Fruit fly (Drosophila melanogaster) whole organism, embryonic: ENCODE results near the gene CG7432.

Source experiments
- Adf1 ChIP-seq: fragments of 200-800 bp; sonication (Bioruptor generic); IDR thresholded peaks from 2 replicates; pipeline ENCODE4 v1.3.6; 2022; ENCODE audit warnings: missing biosample characterization, missing genetic modification characterization
- Atf-2 ChIP-seq: fragments of 200-800 bp; sonication (Bioruptor generic); optimal IDR thresholded peaks from 2 replicates; lab custom pipeline; 2016; ENCODE audit warnings: missing biosample characterization, missing genetic modification characterization
- Bdp1 ChIP-seq: fragments of 200-800 bp; sonication (Bioruptor generic); optimal IDR thresholded peaks from 3 replicates; lab custom pipeline; 2016; ENCODE audit warnings: missing biosample characterization, missing genetic modification characterization
- CG10147 ChIP-seq: fragments of 200-800 bp; sonication (Bioruptor generic); optimal IDR thresholded peaks from 2 replicates; lab custom pipeline; 2019; ENCODE audit warnings: missing biosample characterization, mild to moderate bottlenecking, missing genetic modification characterization, moderate library complexity
- CG10543 ChIP-seq: fragments of 200-800 bp; sonication (Bioruptor generic); optimal IDR thresholded peaks from 3 replicates; lab custom pipeline; 2017; ENCODE audit warnings: missing biosample characterization, mild to moderate bottlenecking, missing genetic modification characterization, moderate library complexity
- CG11695 ChIP-seq: fragments of 200-800 bp; sonication (Bioruptor generic); IDR thresholded peaks from 3 replicates; pipeline ENCODE4 v1.3.6; 2022; ENCODE audit warnings: missing biosample characterization, missing genetic modification characterization
- CG11723 ChIP-seq: fragments of 200-800 bp; sonication (Bioruptor generic); optimal IDR thresholded peaks from 2 replicates; lab custom pipeline; 2017; ENCODE audit warnings: missing biosample characterization, mild to moderate bottlenecking, missing genetic modification characterization
- CG12236 ChIP-seq: fragments of 200-800 bp; sonication (Bioruptor generic); optimal IDR thresholded peaks from 2 replicates; lab custom pipeline; 2016; ENCODE audit warnings: missing biosample characterization, missing genetic modification characterization
- CG13123 ChIP-seq: fragments of 200-800 bp; sonication (Bioruptor generic); optimal IDR thresholded peaks from 2 replicates; lab custom pipeline; 2016; ENCODE audit warnings: missing biosample characterization, missing genetic modification characterization
- CG13296 ChIP-seq: fragments of 200-800 bp; sonication (Bioruptor generic); optimal IDR thresholded peaks from 3 replicates; lab custom pipeline; 2018; ENCODE audit warnings: missing biosample characterization, mild to moderate bottlenecking, missing genetic modification characterization
- CG15479 ChIP-seq: fragments of 200-800 bp; sonication (Bioruptor generic); optimal IDR thresholded peaks from 3 replicates; lab custom pipeline; 2019; ENCODE audit warnings: missing biosample characterization, mild to moderate bottlenecking, missing genetic modification characterization, moderate library complexity
- CG16779 ChIP-seq: fragments of 200-800 bp; sonication (Bioruptor generic); IDR thresholded peaks from 2 replicates; pipeline ENCODE4 v1.3.6; 2022; ENCODE audit warnings: missing biosample characterization, missing genetic modification characterization
- CG16813 ChIP-seq: fragments of 200-800 bp; sonication (Bioruptor generic); IDR thresholded peaks from 3 replicates; pipeline ENCODE4 v1.3.6; 2022; ENCODE audit warnings: missing biosample characterization, missing genetic modification characterization; ENCODE audit not compliant: partially characterized antibody
- CG17328 ChIP-seq: fragments of 200-800 bp; sonication (Bioruptor generic); IDR thresholded peaks from 2 replicates; pipeline ENCODE4 v1.3.6; 2022; ENCODE audit warnings: missing biosample characterization, missing genetic modification characterization
- CG31365 ChIP-seq: fragments of 200-800 bp; sonication (Bioruptor generic); optimal IDR thresholded peaks from 2 replicates; lab custom pipeline; 2018; ENCODE audit warnings: missing biosample characterization, mild to moderate bottlenecking, missing genetic modification characterization
- CG31388 ChIP-seq: fragments of 200-800 bp; sonication (Bioruptor generic); optimal IDR thresholded peaks from 2 replicates; lab custom pipeline; 2016; ENCODE audit warnings: missing biosample characterization, missing genetic modification characterization
- CG33557 ChIP-seq: fragments of 200-800 bp; sonication (Bioruptor generic); optimal IDR thresholded peaks from 2 replicates; lab custom pipeline; 2019; ENCODE audit warnings: missing biosample characterization, mild to moderate bottlenecking, missing genetic modification characterization, moderate library complexity
- CG43689 ChIP-seq: fragments of 200-800 bp; sonication (Bioruptor generic); IDR thresholded peaks from 2 replicates; pipeline ENCODE4 v1.3.6; 2022; ENCODE audit warnings: missing biosample characterization, missing genetic modification characterization
- CG7271 ChIP-seq: fragments of 200-800 bp; sonication (Bioruptor generic); optimal IDR thresholded peaks from 2 replicates; lab custom pipeline; 2018; ENCODE audit warnings: missing biosample characterization, mild to moderate bottlenecking, missing genetic modification characterization, moderate library complexity
- CG8290 ChIP-seq, 3 experiments: fragments of 200-800 bp; sonication (Bioruptor generic); optimal IDR thresholded peaks; 2 replicates each; lab custom pipeline; 2016 to 2019; ENCODE audit warnings: missing biosample characterization in 3 of 3, missing genetic modification characterization in 3 of 3, mild to moderate bottlenecking in 2 of 3, moderate library complexity in 1 of 3
- CG8765 ChIP-seq: fragments of 200-800 bp; sonication (Bioruptor generic); IDR thresholded peaks from 2 replicates; pipeline ENCODE4 v1.3.6; 2022; ENCODE audit warnings: missing biosample characterization, missing genetic modification characterization
- D ChIP-seq, 2 experiments: fragments of 200-800 bp in 1 of 2; fragments of >200 bp in 1 of 2; sonication (Bioruptor generic) in 1 of 2; optimal IDR thresholded peaks; 2 replicates in 1 of 2; 3 replicates in 1 of 2; lab custom pipeline; 2017; ENCODE audit warnings: mild to moderate bottlenecking in 1 of 2, missing biosample characterization in 1 of 2, missing genetic modification characterization in 1 of 2, missing genetic modification reagents in 1 of 2
- GATAe ChIP-seq: fragments of 200-800 bp; sonication (Bioruptor generic); conservative IDR thresholded peaks from 2 replicates; pipeline ENCODE4 v1.3.6; 2022; ENCODE audit warnings: missing biosample characterization, missing genetic modification characterization
- HLH3B ChIP-seq: fragments of 200-800 bp; sonication (Bioruptor generic); IDR thresholded peaks from 2 replicates; pipeline ENCODE4 v1.3.6; 2022; ENCODE audit warnings: missing biosample characterization, missing genetic modification characterization
- Hr3 ChIP-seq: fragments of 200-800 bp; sonication (Bioruptor generic); optimal IDR thresholded peaks from 3 replicates; lab custom pipeline; 2016; ENCODE audit warnings: missing biosample characterization, missing genetic modification characterization
- Optix ChIP-seq: fragments of 200-800 bp; sonication (Bioruptor generic); IDR thresholded peaks from 3 replicates; pipeline ENCODE4 v1.3.6; 2022; ENCODE audit warnings: missing biosample characterization, missing genetic modification characterization
- Sin3A ChIP-seq: fragments of >200 bp; optimal IDR thresholded peaks from 2 replicates; lab custom pipeline; 2018
- Spps ChIP-seq: fragments of 200-800 bp; sonication (Bioruptor generic); optimal IDR thresholded peaks from 2 replicates; lab custom pipeline; 2018; ENCODE audit warnings: missing biosample characterization, mild to moderate bottlenecking, missing genetic modification characterization
- Sry-δ ChIP-seq: fragments of 200-800 bp; sonication (Bioruptor generic); optimal IDR thresholded peaks from 2 replicates; lab custom pipeline; 2016; ENCODE audit warnings: missing biosample characterization, missing genetic modification characterization
- YL-1 ChIP-seq: fragments of 200-800 bp; sonication (Bioruptor generic); optimal IDR thresholded peaks from 3 replicates; lab custom pipeline; 2017; ENCODE audit warnings: missing biosample characterization, mild to moderate bottlenecking, missing genetic modification characterization
- amos ChIP-seq: fragments of 200-800 bp; sonication (Bioruptor generic); IDR thresholded peaks from 2 replicates; pipeline ENCODE4 v1.3.6; 2022; ENCODE audit warnings: missing biosample characterization, missing genetic modification characterization; ENCODE audit not compliant: partially characterized antibody
- bigmax ChIP-seq: fragments of 200-800 bp; sonication (Bioruptor generic); optimal IDR thresholded peaks from 2 replicates; lab custom pipeline; 2018; ENCODE audit warnings: missing biosample characterization, mild to moderate bottlenecking, missing genetic modification characterization
- bowl ChIP-seq: fragments of 200-800 bp; sonication (Bioruptor generic); IDR thresholded peaks from 2 replicates; pipeline ENCODE4 v1.3.6; 2022; ENCODE audit warnings: missing biosample characterization, missing genetic modification characterization
- emc ChIP-seq: fragments of 200-800 bp; sonication (Bioruptor generic); optimal IDR thresholded peaks from 2 replicates; lab custom pipeline; 2016; ENCODE audit warnings: missing biosample characterization, missing genetic modification characterization
- esg ChIP-seq: fragments of 200-800 bp; sonication (Bioruptor generic); conservative IDR thresholded peaks from 2 replicates; pipeline ENCODE4 v1.3.6; 2022; ENCODE audit warnings: missing biosample characterization, missing genetic modification characterization
- fd3F ChIP-seq: fragments of 200-800 bp; sonication (Bioruptor generic); optimal IDR thresholded peaks from 2 replicates; lab custom pipeline; 2018; ENCODE audit warnings: missing biosample characterization, mild to moderate bottlenecking, missing genetic modification characterization, moderate library complexity
- fu2 ChIP-seq: fragments of 200-800 bp; sonication (Bioruptor generic); optimal IDR thresholded peaks from 2 replicates; lab custom pipeline; 2016; ENCODE audit warnings: missing biosample characterization, missing genetic modification characterization
- jigr1 ChIP-seq: fragments of 200-800 bp; sonication (Bioruptor generic); IDR thresholded peaks from 3 replicates; pipeline ENCODE4 v1.3.6; 2022; ENCODE audit warnings: missing biosample characterization, missing genetic modification characterization
- lilli ChIP-seq: fragments of 200-800 bp; sonication (Bioruptor generic); optimal IDR thresholded peaks from 3 replicates; lab custom pipeline; 2016; ENCODE audit warnings: missing biosample characterization, missing genetic modification characterization
- lola ChIP-seq, 3 experiments: fragments of >200 bp in 2 of 3; fragments of 200-800 bp in 1 of 3; sonication (Bioruptor generic) in 1 of 3; optimal IDR thresholded peaks; 2 replicates each; lab custom pipeline; 2017 to 2019; ENCODE audit warnings: missing biosample characterization in 3 of 3, missing genetic modification characterization in 3 of 3, mild to moderate bottlenecking in 1 of 3, moderate library complexity in 1 of 3
- nmo ChIP-seq: fragments of 200-800 bp; sonication (Bioruptor generic); optimal IDR thresholded peaks from 2 replicates; lab custom pipeline; 2018; ENCODE audit warnings: missing biosample characterization, mild to moderate bottlenecking, missing genetic modification characterization, moderate library complexity
- oc ChIP-seq: fragments of 200-800 bp; sonication (Bioruptor generic); optimal IDR thresholded peaks from 2 replicates; lab custom pipeline; 2018; ENCODE audit warnings: missing biosample characterization, mild to moderate bottlenecking, missing genetic modification characterization, moderate library complexity
- otp ChIP-seq: fragments of 200-800 bp; sonication (Bioruptor generic); IDR thresholded peaks from 3 replicates; pipeline ENCODE4, ENCODE4 v1.3.6; 2022; ENCODE audit warnings: missing biosample characterization, missing genetic modification characterization
- pnt ChIP-seq: fragments of 200-800 bp; sonication (Bioruptor generic); optimal IDR thresholded peaks from 3 replicates; lab custom pipeline; 2016; ENCODE audit warnings: missing biosample characterization, missing genetic modification characterization
- psq ChIP-seq: fragments of 200-800 bp; sonication (Bioruptor generic); optimal IDR thresholded peaks from 2 replicates; lab custom pipeline; 2017; ENCODE audit warnings: missing biosample characterization, missing genetic modification characterization
- slbo ChIP-seq: fragments of 200-800 bp; sonication (Bioruptor generic); IDR thresholded peaks from 2 replicates; pipeline ENCODE4 v1.3.6; 2022; ENCODE audit warnings: missing biosample characterization, missing genetic modification characterization
- slou ChIP-seq: fragments of 200-800 bp; sonication (Bioruptor generic); optimal IDR thresholded peaks from 3 replicates; lab custom pipeline; 2016; ENCODE audit warnings: missing biosample characterization, missing genetic modification characterization
- ssp ChIP-seq: fragments of 200-800 bp; sonication (Bioruptor generic); IDR thresholded peaks from 2 replicates; pipeline ENCODE4 v1.3.6; 2022; ENCODE audit warnings: missing biosample characterization, missing genetic modification characterization
- tna ChIP-seq: fragments of 200-800 bp; sonication (Bioruptor generic); IDR thresholded peaks from 2 replicates; pipeline ENCODE4 v1.3.6; 2022; ENCODE audit warnings: missing biosample characterization, missing genetic modification characterization; ENCODE audit not compliant: partially characterized antibody
- wdn ChIP-seq: fragments of 200-800 bp; sonication (Bioruptor generic); IDR thresholded peaks from 2 replicates; pipeline ENCODE4 v1.3.6; 2022; ENCODE audit warnings: missing biosample characterization, missing genetic modification characterization

Gene CG7432

dm6 chr3R:19623606-19624005, 41.2 kb upstream of the CG7432 start (continued):
- TF ChIP-seq CG16813: no peak
- TF ChIP-seq Bdp1: no peak
- no peak for TF ChIP-seq CG31365 (tag; lab: Kevin White, UChicago)
- no peak for TF ChIP-seq D (optimal IDR thresholded peaks at IDR 0.05; lab: Kevin White, UChicago)
- TF ChIP-seq D (GFP tag; optimal IDR thresholded peaks at IDR 0.05; lab: Kevin White, UChicago): peak; percentile 31
- no peak for TF ChIP-seq GATAe (GFP tag; lab: Robert Waterston, UW)
- TF ChIP-seq Hr3 (GFP tag; lab: Kevin White, UChicago): peak; percentile 18
- peak; percentile 53 for TF ChIP-seq Atf-2
- peak; percentile 60 for TF ChIP-seq lilli (GFP tag; lab: Kevin White, UChicago)
- TF ChIP-seq CG8765: no peak
- peak; percentile 65; the same call in 1 of the 2 replicates for TF ChIP-seq wdn (GFP tag; lab: Robert Waterston, UW)
- peak; percentile 58 for TF ChIP-seq emc
- peak; percentile 69 for TF ChIP-seq slbo
- no peak for TF ChIP-seq fd3F
- no peak for TF ChIP-seq lola (GFP tag; optimal IDR thresholded peaks at IDR 0.05; lab: Kevin White, UChicago)
- TF ChIP-seq CG11723 (GFP tag; lab: Kevin White, UChicago): peak; percentile 4
- peak; percentile 48 for TF ChIP-seq oc (tag; lab: Kevin White, UChicago)
- no peak for TF ChIP-seq bowl (GFP tag; lab: Robert Waterston, UW)
- peak; percentile 63 for TF ChIP-seq HLH3B
- TF ChIP-seq CG16779 (GFP tag; lab: Robert Waterston, UW): 0 out of 2 replicates have a peak, but pooled peaks have one; percentile 25
- no peak for TF ChIP-seq psq (GFP tag; lab: Kevin White, UChicago)
- peak; percentile 70; the same call in 2 of the 3 replicates for TF ChIP-seq Optix
- TF ChIP-seq CG7271: no peak
- peak; percentile 68; the same call in 2 of the 3 replicates for TF ChIP-seq CG11695 (GFP tag; lab: Robert Waterston, UW)
- TF ChIP-seq slou (GFP tag; lab: Kevin White, UChicago): no peak
- peak; percentile 57 for TF ChIP-seq esg
- no peak for TF ChIP-seq CG13123 (GFP tag; lab: Kevin White, UChicago)
- no peak for TF ChIP-seq CG10147 (GFP tag; lab: Kevin White, UChicago)
- no peak for TF ChIP-seq CG33557 (GFP tag; lab: Kevin White, UChicago)
- no peak for TF ChIP-seq CG10543 (GFP tag; lab: Kevin White, UChicago)
- peak; percentile 40 for TF ChIP-seq CG43689 (GFP tag; lab: Robert Waterston, UW)
- TF ChIP-seq CG8290 (GFP tag; optimal IDR thresholded peaks at IDR 0.05; lab: Kevin White, UChicago): no peak
- TF ChIP-seq CG8290 (tag; optimal IDR thresholded peaks at IDR 0.05; lab: Kevin White, UChicago): no peak
- TF ChIP-seq CG31388 (GFP tag; lab: Kevin White, UChicago): peak; percentile 28
- peak; percentile 57 for TF ChIP-seq pnt (GFP tag; lab: Kevin White, UChicago)
- peak; percentile 57; the same call in 1 of the 2 replicates for TF ChIP-seq CG17328
- TF ChIP-seq Sry-δ (GFP tag; lab: Kevin White, UChicago): peak; percentile 5
- peak; percentile 75 for TF ChIP-seq nmo (GFP tag; lab: Kevin White, UChicago)
- no peak for TF ChIP-seq bigmax (GFP tag; lab: Kevin White, UChicago)
- no peak for TF ChIP-seq jigr1 (GFP tag; lab: Robert Waterston, UW)
- TF ChIP-seq ssp: no peak
- TF ChIP-seq otp (GFP tag; lab: Robert Waterston, UW): 0 out of 3 replicates have a peak, but pooled peaks have one; percentile 41
- peak; percentile 48 for TF ChIP-seq fu2 (GFP tag; lab: Kevin White, UChicago)
- TF ChIP-seq CG13296: no peak
- peak; percentile 19 for TF ChIP-seq CG12236
- TF ChIP-seq Spps (tag; lab: Kevin White, UChicago): no peak
- no peak for TF ChIP-seq Sin3A
- no peak for TF ChIP-seq amos (GFP tag; lab: Robert Waterston, UW)
- no peak for TF ChIP-seq Adf1
- no peak for TF ChIP-seq CG15479
- TF ChIP-seq YL-1 (GFP tag; lab: Kevin White, UChicago): no peak
- TF ChIP-seq tna (GFP tag; lab: Robert Waterston, UW): no peak
